Worm (Caenorhabditis elegans) whole organism, late embryonic: ENCODE measurements around the gene sre-10.

Source experiments
- F13H6.1 ChIP-seq: sonication (generic microtip); optimal IDR thresholded peaks from 2 replicates; lab custom pipeline; 2016; ENCODE audit warnings: missing genetic modification characterization, missing compliant biosample characterization
- T23F11.4 ChIP-seq: fragments of 200-800 bp; sonication (Bioruptor generic); optimal IDR thresholded peaks from 2 replicates; lab custom pipeline; 2018; ENCODE audit warnings: mild to moderate bottlenecking, missing genetic modification characterization, missing compliant biosample characterization
- ahr-1 ChIP-seq: sonication (generic microtip); optimal IDR thresholded peaks from 2 replicates; lab custom pipeline; 2016; ENCODE audit warnings: missing genetic modification characterization, missing compliant biosample characterization
- ceh-14 ChIP-seq: sonication (generic microtip); optimal IDR thresholded peaks from 2 replicates; lab custom pipeline; 2016; ENCODE audit warnings: missing genotype, missing genetic modification characterization, missing compliant biosample characterization
- ceh-2 ChIP-seq: sonication (generic microtip); optimal IDR thresholded peaks from 2 replicates; lab custom pipeline; 2016; ENCODE audit warnings: missing genotype, missing genetic modification characterization, missing compliant biosample characterization
- ceh-48 ChIP-seq: sonication (generic microtip); optimal IDR thresholded peaks from 2 replicates; lab custom pipeline; 2016; ENCODE audit warnings: missing genetic modification characterization, inconsistent platforms, missing compliant biosample characterization
- ceh-6 ChIP-seq: fragments of 200-800 bp; sonication (Bioruptor generic); optimal IDR thresholded peaks from 2 replicates; lab custom pipeline; 2018; ENCODE audit warnings: mild to moderate bottlenecking, missing genetic modification characterization, missing compliant biosample characterization
- ceh-9 ChIP-seq: sonication (generic microtip); optimal IDR thresholded peaks from 2 replicates; lab custom pipeline; 2016; ENCODE audit warnings: mild to moderate bottlenecking, missing genetic modification characterization, inconsistent platforms, missing compliant biosample characterization
- dve-1 ChIP-seq: sonication (generic microtip); optimal IDR thresholded peaks from 2 replicates; lab custom pipeline; 2017; ENCODE audit warnings: antibody characterized with exemption, mild to moderate bottlenecking, missing genetic modification characterization, missing compliant biosample characterization
- elt-4 ChIP-seq: sonication (generic microtip); optimal IDR thresholded peaks from 2 replicates; lab custom pipeline; 2016; ENCODE audit warnings: missing genetic modification characterization, missing compliant biosample characterization
- eyg-1 ChIP-seq: sonication (generic microtip); optimal IDR thresholded peaks from 2 replicates; lab custom pipeline; 2016; ENCODE audit warnings: missing genotype, missing genetic modification characterization, missing compliant biosample characterization
- fax-1 ChIP-seq: sonication (generic microtip); optimal IDR thresholded peaks from 2 replicates; lab custom pipeline; 2016; ENCODE audit warnings: missing genotype, missing genetic modification characterization, missing compliant biosample characterization
- fkh-10 ChIP-seq: fragments of 150-350 bp; optimal IDR thresholded peaks from 2 replicates; lab custom pipeline; 2014; ENCODE audit warnings: missing biosample characterization, missing genetic modification reagents, missing genetic modification characterization
- fkh-6 ChIP-seq: sonication (generic microtip); optimal IDR thresholded peaks from 2 replicates; lab custom pipeline; 2016; ENCODE audit warnings: missing genetic modification characterization, missing compliant biosample characterization
- hlh-13 ChIP-seq: fragments of 200-800 bp; sonication (Bioruptor generic); optimal IDR thresholded peaks from 2 replicates; lab custom pipeline; 2018; ENCODE audit warnings: mild to moderate bottlenecking, missing genetic modification characterization, missing compliant biosample characterization
- hlh-15 ChIP-seq: sonication (generic microtip); optimal IDR thresholded peaks from 2 replicates; lab custom pipeline; 2016; ENCODE audit warnings: missing genetic modification characterization, missing compliant biosample characterization
- hlh-6 ChIP-seq: sonication (generic microtip); optimal IDR thresholded peaks from 2 replicates; lab custom pipeline; 2016; ENCODE audit warnings: missing genotype, missing genetic modification characterization, missing compliant biosample characterization
- lim-6 ChIP-seq: sonication (generic microtip); optimal IDR thresholded peaks from 2 replicates; lab custom pipeline; 2016; ENCODE audit warnings: missing genetic modification characterization, missing compliant biosample characterization
- lin-11 ChIP-seq: fragments of 200-800 bp; sonication (Bioruptor generic); optimal IDR thresholded peaks from 2 replicates; lab custom pipeline; 2018; ENCODE audit warnings: mild to moderate bottlenecking, missing genetic modification characterization, missing compliant biosample characterization
- madf-2 ChIP-seq: sonication (generic microtip); optimal IDR thresholded peaks from 2 replicates; lab custom pipeline; 2017; ENCODE audit warnings: missing genetic modification characterization, missing compliant biosample characterization
- mec-3 ChIP-seq: sonication (generic microtip); optimal IDR thresholded peaks from 2 replicates; lab custom pipeline; 2016; ENCODE audit warnings: borderline replicate concordance, missing genetic modification characterization, missing compliant biosample characterization
- nhr-11 ChIP-seq: fragments of 150-350 bp; optimal IDR thresholded peaks from 2 replicates; lab custom pipeline; 2014; ENCODE audit warnings: missing biosample characterization, missing genetic modification characterization
- nhr-232 ChIP-seq: sonication (generic microtip); optimal IDR thresholded peaks from 2 replicates; lab custom pipeline; 2016; ENCODE audit warnings: missing genetic modification characterization, missing compliant biosample characterization
- pat-9 ChIP-seq: fragments of 200-800 bp; sonication (Bioruptor generic); optimal IDR thresholded peaks from 2 replicates; lab custom pipeline; 2018; ENCODE audit warnings: mild to moderate bottlenecking, missing genetic modification characterization, moderate library complexity, missing compliant biosample characterization
- pax-1 ChIP-seq: fragments of 150-350 bp; optimal IDR thresholded peaks from 2 replicates; lab custom pipeline; 2014; ENCODE audit warnings: missing biosample characterization, missing genetic modification characterization
- pha-2 ChIP-seq: sonication (generic microtip); optimal IDR thresholded peaks from 2 replicates; lab custom pipeline; 2017; ENCODE audit warnings: mild to moderate bottlenecking, missing genetic modification characterization, missing compliant biosample characterization
- pha-4 ChIP-seq: fragments of 150-350 bp; optimal IDR thresholded peaks from 2 replicates; lab custom pipeline; 2018; ENCODE audit warnings: missing biosample characterization, missing genetic modification reagents, missing genetic modification characterization
- pqm-1 ChIP-seq: sonication (generic microtip); optimal IDR thresholded peaks from 2 replicates; lab custom pipeline; 2016; ENCODE audit warnings: missing genetic modification characterization, missing compliant biosample characterization
- pros-1 ChIP-seq: fragments of 150-350 bp; optimal IDR thresholded peaks from 2 replicates; lab custom pipeline; 2014; ENCODE audit warnings: missing biosample characterization, missing genetic modification reagents, missing genetic modification characterization
- sdc-2 ChIP-seq: sonication (generic microtip); optimal IDR thresholded peaks from 2 replicates; lab custom pipeline; 2016; ENCODE audit warnings: missing genotype, missing genetic modification characterization, missing compliant biosample characterization
- sox-2 ChIP-seq: fragments of 200-800 bp; sonication (Bioruptor generic); IDR thresholded peaks from 2 replicates; pipeline ENCODE4 v1.3.6; 2022; ENCODE audit warnings: missing genetic modification reagents, missing genetic modification characterization, missing compliant biosample characterization
- sox-4 ChIP-seq: sonication (generic microtip); optimal IDR thresholded peaks from 2 replicates; lab custom pipeline; 2017; ENCODE audit warnings: mild to moderate bottlenecking, missing genetic modification characterization, inconsistent platforms, missing compliant biosample characterization
- syd-9 ChIP-seq: sonication (generic microtip); optimal IDR thresholded peaks from 2 replicates; lab custom pipeline; 2016; ENCODE audit warnings: mild to moderate bottlenecking, missing genetic modification characterization, moderate library complexity, missing compliant biosample characterization
- unc-3 ChIP-seq, 2 experiments: fragments of 200-800 bp in 1 of 2; sonication (Bioruptor generic) in 1 of 2; sonication (generic microtip) in 1 of 2; conservative IDR thresholded peaks in 1 of 2; optimal IDR thresholded peaks in 1 of 2; 2 replicates each; pipeline versions ENCODE4 v1.3.6 to Lab custom; 2016 to 2022; ENCODE audit warnings: missing compliant biosample characterization in 2 of 2, missing genetic modification characterization in 2 of 2, missing genetic modification reagents in 1 of 2
- unc-42 ChIP-seq: sonication (generic microtip); optimal IDR thresholded peaks from 2 replicates; lab custom pipeline; 2016; ENCODE audit warnings: missing genotype, missing genetic modification characterization, missing compliant biosample characterization
- unc-55 ChIP-seq: sonication (generic microtip); optimal IDR thresholded peaks from 2 replicates; lab custom pipeline; 2017; ENCODE audit warnings: missing biosample characterization, missing genetic modification reagents, missing genetic modification characterization
- zip-5 ChIP-seq: sonication (generic microtip); optimal IDR thresholded peaks from 2 replicates; lab custom pipeline; 2016; ENCODE audit warnings: missing genetic modification characterization, missing compliant biosample characterization
- ztf-16 ChIP-seq: sonication (generic microtip); optimal IDR thresholded peaks from 2 replicates; lab custom pipeline; 2017; ENCODE audit warnings: missing genetic modification characterization, missing compliant biosample characterization

sre-10 gene

DNA sequence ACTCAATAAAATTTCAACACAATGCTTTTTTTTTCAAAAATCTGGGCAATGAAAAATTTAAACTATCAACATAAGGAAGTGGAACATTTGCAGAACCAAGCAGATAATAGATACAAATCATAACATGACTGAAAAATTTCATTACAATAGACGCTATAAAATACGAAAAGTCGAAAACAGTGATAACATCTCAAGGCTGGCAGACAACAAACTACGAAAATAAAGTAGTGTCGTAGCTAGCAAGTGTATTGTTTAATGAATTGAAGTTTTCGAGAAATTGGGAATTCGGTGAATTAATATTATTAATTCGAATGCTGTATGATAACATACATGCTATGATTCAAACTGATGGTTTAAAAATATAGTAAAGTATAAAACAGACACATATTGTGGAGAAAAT, 35.5 kb upstream of the sre-10 start:
- TF ChIP-seq unc-3 (GFP tag; conservative IDR thresholded peaks at IDR 0.05; lab: Robert Waterston, UW) (no peak), unc-3 (tag; optimal IDR thresholded peaks at IDR 0.05; lab: Kevin White, UChicago) (no peak), fkh-6 (tag; lab: Kevin White, UChicago) (no peak), sox-4 (tag; lab: Kevin White, UChicago) (no peak), ceh-48 (no peak), dve-1 (tag; lab: Kevin White, UChicago) (no peak), ceh-6 (GFP tag; lab: Kevin White, UChicago) (no peak), hlh-15 (tag; lab: Kevin White, UChicago) (no peak), lim-6 (tag; lab: Kevin White, UChicago) (no peak), ztf-16 (tag; lab: Kevin White, UChicago) (no peak), sox-2 (GFP tag; lab: Robert Waterston, UW) (no peak), T23F11.4 (GFP tag; lab: Kevin White, UChicago) (no peak), fax-1 (tag; lab: Kevin White, UChicago) (no peak), unc-55 (GFP tag; lab: Kevin White, UChicago) (no peak), pqm-1 (no peak), mec-3 (tag; lab: Kevin White, UChicago) (no peak), eyg-1 (no peak), syd-9 (no peak)

DNA sequence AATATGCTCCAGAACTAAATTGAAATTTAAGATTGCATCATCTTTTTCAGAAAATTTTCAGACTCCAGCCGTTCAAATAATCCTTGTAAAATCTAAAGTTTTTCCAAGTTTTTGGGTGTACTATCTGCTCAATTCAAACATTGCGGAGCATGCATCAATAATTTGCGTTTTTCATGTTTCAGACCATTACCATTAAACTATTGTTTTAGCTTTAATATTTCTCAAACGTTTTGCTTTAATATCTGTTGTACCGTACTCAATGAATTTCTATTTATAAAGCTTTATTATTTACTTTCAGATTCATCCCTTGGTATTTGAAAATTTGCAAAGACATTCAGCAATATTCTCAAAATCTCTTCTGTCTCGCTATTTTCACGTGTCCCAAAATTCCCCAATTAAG, 29.1 kb upstream of the sre-10 start, which contains the start of gene odr-2:
Gene odr-2 (plus strand): TSS at position 301 of the 400 bp plus-strand sequence.
- no peak for TF ChIP-seq pat-9
- TF ChIP-seq ceh-14 (tag; lab: Kevin White, UChicago): no peak
- no peak for TF ChIP-seq sdc-2 (tag; lab: Kevin White, UChicago)
- no peak for TF ChIP-seq fkh-6 (tag; lab: Kevin White, UChicago)
- no peak for TF ChIP-seq dve-1 (tag; lab: Kevin White, UChicago)
- TF ChIP-seq nhr-232 (tag; lab: Kevin White, UChicago): no peak

DNA sequence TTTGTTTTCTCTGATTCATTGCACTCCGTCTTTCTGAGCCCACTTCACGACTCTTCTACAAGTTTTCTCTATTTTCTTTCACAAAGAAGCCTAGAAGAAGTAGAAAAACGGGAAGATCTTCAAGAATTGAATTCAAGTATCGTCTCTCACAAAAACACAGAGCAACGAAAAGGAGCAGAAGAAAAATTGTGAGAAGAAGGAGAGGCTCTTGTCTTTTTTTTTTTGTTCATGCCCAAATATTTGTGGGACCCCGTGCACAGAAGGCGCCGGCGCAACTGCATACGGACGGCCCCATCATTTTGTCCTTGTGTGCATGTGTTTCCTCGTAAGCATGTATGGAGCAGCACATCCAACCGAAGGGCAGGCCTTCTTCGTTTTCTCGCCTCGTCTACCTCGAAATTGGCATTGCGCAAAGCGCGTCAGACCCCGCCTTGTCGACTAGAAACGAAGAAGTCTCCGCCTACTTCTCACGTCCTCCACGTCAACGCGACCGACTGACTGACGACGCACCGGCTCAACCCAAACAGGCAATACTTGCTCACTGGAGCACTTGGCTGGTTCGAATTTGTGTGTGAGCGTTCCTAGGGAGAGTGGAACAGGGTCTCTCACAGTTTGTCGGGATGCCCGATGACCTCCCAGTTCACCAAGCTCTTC, 25.7 kb upstream of the sre-10 start:
- TF ChIP-seq F13H6.1 (tag; lab: Kevin White, UChicago): no peak
- peak; percentile 34 for TF ChIP-seq hlh-6
- peak; percentile 37 for TF ChIP-seq unc-42 (tag; lab: Kevin White, UChicago)

DNA sequence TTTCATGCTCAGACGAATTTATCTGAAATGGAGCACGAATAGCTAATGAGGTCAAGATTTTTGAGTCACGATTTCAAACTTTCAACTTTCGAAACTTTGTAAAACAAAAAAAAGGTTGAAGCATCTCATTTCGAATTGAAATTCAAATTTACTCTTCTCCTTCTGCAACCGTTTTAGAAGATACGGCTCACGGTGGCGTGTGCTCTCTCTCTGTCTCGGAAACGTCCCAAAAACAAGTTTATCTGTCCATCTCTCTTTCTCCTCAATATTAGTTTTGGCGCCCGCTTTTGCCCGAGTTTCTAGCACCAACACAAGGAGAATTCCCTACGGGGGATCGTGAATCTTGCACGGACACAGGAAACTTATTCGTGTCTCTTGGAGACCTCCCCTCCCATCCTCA, 22.0 kb upstream of the sre-10 start:
- peak; percentile 71 for TF ChIP-seq unc-42 (tag; lab: Kevin White, UChicago)
- no peak for TF ChIP-seq pax-1

DNA sequence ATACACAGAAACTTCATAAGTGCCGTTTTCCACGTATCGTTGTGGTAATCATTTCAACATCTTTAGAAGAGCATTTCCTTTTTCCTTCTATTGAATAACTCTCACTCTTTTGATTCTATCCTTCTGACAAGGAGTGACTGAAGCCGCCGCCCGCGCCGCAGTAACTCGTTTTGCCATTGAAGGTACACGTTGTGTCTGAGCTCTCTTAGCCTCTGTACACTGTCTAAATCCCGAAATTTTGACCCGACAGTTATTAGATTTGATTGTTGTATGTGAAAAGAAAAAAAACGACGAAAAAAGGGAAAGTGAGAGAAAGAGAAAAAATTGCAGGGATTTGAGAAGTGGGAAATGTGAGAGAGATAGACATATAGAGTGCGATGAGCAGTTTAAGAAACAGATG, 21.1 kb upstream of the sre-10 start:
- TF ChIP-seq fkh-10 (GFP tag; lab: Kevin White, UChicago): peak; percentile 10
- no peak for TF ChIP-seq syd-9
- no peak for TF ChIP-seq ceh-2 (tag; lab: Kevin White, UChicago)
- peak; percentile 96 for TF ChIP-seq unc-42 (tag; lab: Kevin White, UChicago)
- TF ChIP-seq nhr-11: no peak
- TF ChIP-seq dve-1 (tag; lab: Kevin White, UChicago): no peak
- TF ChIP-seq mec-3 (tag; lab: Kevin White, UChicago): no peak

DNA sequence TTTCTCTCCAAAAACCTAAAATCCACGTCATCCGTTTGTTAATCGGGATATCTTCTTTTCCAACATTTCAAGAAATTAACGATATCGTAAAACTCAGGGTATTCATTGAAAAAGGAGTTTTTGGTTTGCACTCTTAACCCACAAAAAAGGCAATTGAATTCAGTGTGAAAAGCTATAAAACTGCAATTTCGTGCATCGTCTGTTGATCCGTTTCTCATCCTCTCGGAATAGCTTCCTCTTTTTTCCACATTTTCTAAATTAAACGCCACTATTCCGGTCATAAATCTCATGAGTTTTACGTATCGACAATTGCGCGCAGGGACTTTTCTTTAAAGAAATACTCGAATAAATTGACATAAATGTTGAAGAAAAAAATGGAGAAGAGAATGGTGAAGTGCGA, 20.1 kb upstream of the sre-10 start:
- no peak for TF ChIP-seq ahr-1 (tag; lab: Kevin White, UChicago)
- no peak for TF ChIP-seq ceh-9
- no peak for TF ChIP-seq dve-1 (tag; lab: Kevin White, UChicago)
- no peak for TF ChIP-seq pha-2 (tag; lab: Kevin White, UChicago)
- TF ChIP-seq zip-5 (tag; lab: Kevin White, UChicago): no peak
- no peak for TF ChIP-seq hlh-6
- no peak for TF ChIP-seq hlh-13 (GFP tag; lab: Kevin White, UChicago)
- no peak for TF ChIP-seq elt-4 (tag; lab: Kevin White, UChicago)
- TF ChIP-seq ceh-14 (tag; lab: Kevin White, UChicago): no peak
- TF ChIP-seq sox-4 (tag; lab: Kevin White, UChicago): no peak
- TF ChIP-seq unc-55 (GFP tag; lab: Kevin White, UChicago): no peak
- TF ChIP-seq ceh-2 (tag; lab: Kevin White, UChicago): no peak
- TF ChIP-seq sox-2 (GFP tag; lab: Robert Waterston, UW): no peak
- TF ChIP-seq madf-2 (tag; lab: Kevin White, UChicago): no peak
- no peak for TF ChIP-seq lin-11 (tag; lab: Kevin White, UChicago)
- TF ChIP-seq pros-1 (tag; lab: Kevin White, UChicago): no peak
- TF ChIP-seq pha-4 (tag; lab: Kevin White, UChicago): no peak
